Fruit fly (Drosophila melanogaster) whole organism, adult: ENCODE measurements around the gene kairos.

Experiments
- CG11617 ChIP-seq: fragments of 200-800 bp; sonication (Bioruptor generic); optimal IDR thresholded peaks from 2 replicates; lab custom pipeline; 2017; ENCODE audit warnings: mild to moderate bottlenecking, missing biosample characterization, missing genetic modification reagents, missing genetic modification characterization
- CG12768 ChIP-seq: fragments of 200-800 bp; sonication (Bioruptor generic); optimal IDR thresholded peaks from 2 replicates; lab custom pipeline; 2017; ENCODE audit warnings: missing biosample characterization, missing genetic modification characterization, mild to moderate bottlenecking, moderate library complexity, missing genetic modification reagents
- CG14711 ChIP-seq: fragments of 200-800 bp; sonication (Bioruptor generic); optimal IDR thresholded peaks from 2 replicates; lab custom pipeline; 2018; ENCODE audit warnings: missing biosample characterization, mild to moderate bottlenecking, missing genetic modification characterization, moderate library complexity
- CG1620 ChIP-seq: fragments of 200-800 bp; sonication (Bioruptor generic); optimal IDR thresholded peaks from 2 replicates; lab custom pipeline; 2016; ENCODE audit warnings: missing biosample characterization, missing genetic modification characterization
- CG33017 ChIP-seq: fragments of 200-800 bp; sonication (Bioruptor generic); optimal IDR thresholded peaks from 2 replicates; lab custom pipeline; 2018; ENCODE audit warnings: missing biosample characterization, mild to moderate bottlenecking, missing genetic modification characterization, moderate library complexity
- CG7045 ChIP-seq: fragments of 200-800 bp; sonication (Bioruptor generic); optimal IDR thresholded peaks from 2 replicates; lab custom pipeline; 2017; ENCODE audit warnings: missing biosample characterization, mild to moderate bottlenecking, missing genetic modification characterization
- Mnt ChIP-seq: fragments of 200-800 bp; sonication (Bioruptor generic); optimal IDR thresholded peaks from 2 replicates; lab custom pipeline; 2016; ENCODE audit warnings: missing biosample characterization, mild to moderate bottlenecking, missing genetic modification characterization
- bab1 ChIP-seq: fragments of 200-800 bp; sonication (Bioruptor generic); optimal IDR thresholded peaks from 3 replicates; lab custom pipeline; 2019; ENCODE audit warnings: missing biosample characterization, mild to moderate bottlenecking, missing genetic modification characterization, moderate library complexity
- cic ChIP-seq: fragments of 200-800 bp; sonication (Bioruptor generic); optimal IDR thresholded peaks from 2 replicates; lab custom pipeline; 2017; ENCODE audit warnings: missing biosample characterization, mild to moderate bottlenecking, missing genetic modification characterization, moderate library complexity
- ovo ChIP-seq: fragments of 200-800 bp; sonication (Bioruptor generic); optimal IDR thresholded peaks from 2 replicates; lab custom pipeline; 2016; ENCODE audit warnings: missing biosample characterization, missing genetic modification characterization
- pad ChIP-seq: fragments of 200-800 bp; sonication (Bioruptor generic); optimal IDR thresholded peaks from 3 replicates; lab custom pipeline; 2017; ENCODE audit warnings: missing biosample characterization, missing genetic modification characterization, mild to moderate bottlenecking, moderate library complexity, missing genetic modification reagents
- tj ChIP-seq: fragments of 200-800 bp; sonication (Bioruptor generic); optimal IDR thresholded peaks from 3 replicates; lab custom pipeline; 2017; ENCODE audit warnings: missing biosample characterization, mild to moderate bottlenecking, missing genetic modification characterization, moderate library complexity
- toe ChIP-seq: fragments of 200-800 bp; sonication (Bioruptor generic); optimal IDR thresholded peaks from 2 replicates; lab custom pipeline; 2016; ENCODE audit warnings: missing biosample characterization, missing genetic modification characterization

- TF ChIP-seq CG14711 (tag; lab: Kevin White, UChicago) (no peak), CG1620 (no peak), CG11617 (GFP tag; lab: Kevin White, UChicago) (no peak), Mnt (no peak), toe (GFP tag; lab: Kevin White, UChicago) (no peak), cic (GFP tag; lab: Kevin White, UChicago) (no peak), bab1 (no peak), CG33017 (tag; lab: Kevin White, UChicago) (no peak), CG7045 (no peak), CG12768 (GFP tag; lab: Kevin White, UChicago) (no peak), pad (no peak), tj (GFP tag; lab: Kevin White, UChicago) (no peak), ovo (GFP tag; lab: Kevin White, UChicago) (no peak)
Measured at dm6 chrX:18275902-18276301, 80.1 kb downstream of the kairos start.
